Fruit fly (Drosophila melanogaster) Kc167 (cell line): ENCODE results near the gene CG32299.

ENCODE experiments used
- Sin3A ChIP-seq: fragments of >200 bp; optimal IDR thresholded peaks from 2 replicates; lab custom pipeline; 2018; ENCODE audit warnings: missing external identifiers
- h ChIP-seq: fragments of >200 bp; optimal IDR thresholded peaks from 3 replicates; lab custom pipeline; 2018; ENCODE audit warnings: missing external identifiers
- insv ChIP-seq: fragments of >200 bp; optimal IDR thresholded peaks from 3 replicates; lab custom pipeline; 2018; ENCODE audit warnings: missing external identifiers

dm6 chr3L:2392745-2393435, 2.1 kb upstream of the CG32299 start:
- TF ChIP-seq insv (lab: Kevin White, UChicago) (no peak), Sin3A (lab: Kevin White, UChicago) (no peak), h (lab: Kevin White, UChicago) (no peak)
